Worm (Caenorhabditis elegans): ENCODE results near the gene H14E04.2.
A peak's percentile ranks its signal among the peaks of the same experiment; 100 is the strongest.

Gene H14E04.2

ce11 chrIII:2331033-2331625, 44.9 kb upstream of the H14E04.2 start, which contains the start of the genes Y54F10BM.13 and ppm-1.D (continued):
- TF ChIP-seq lin-54 (GFP tag; optimal IDR thresholded peaks at IDR 0.05) = peak; percentile 76
- TF ChIP-seq somi-1 (GFP tag; optimal IDR thresholded peaks at IDR 0.05) = no peak
- TF ChIP-seq F22D6.2 (tag; optimal IDR thresholded peaks at IDR 0.05) = no peak
- no peak for TF ChIP-seq C06A6.2 (GFP tag; conservative IDR thresholded peaks at IDR 0.05)
- no peak for TF ChIP-seq Y53F4B.3 (GFP tag; IDR thresholded peaks at IDR 0.05)
- TF ChIP-seq madf-3 (GFP tag; IDR thresholded peaks at IDR 0.05) = no peak
- no peak for TF ChIP-seq ZK185.1 (tag; optimal IDR thresholded peaks at IDR 0.05; ENCODE audit: poor library complexity, severe bottlenecking)
- TF ChIP-seq F10E7.11 (tag; optimal IDR thresholded peaks at IDR 0.05) = no peak
- no peak for TF ChIP-seq bed-2 (GFP tag; IDR thresholded peaks at IDR 0.05)
- no peak for TF ChIP-seq ztf-25 (GFP tag; IDR thresholded peaks at IDR 0.05)
- TF ChIP-seq cebp-1 (GFP tag; IDR thresholded peaks at IDR 0.05) = no peak
- no peak for TF ChIP-seq cebp-1 (tag; optimal IDR thresholded peaks at IDR 0.05)
- TF ChIP-seq pha-4 (tag; optimal IDR thresholded peaks at IDR 0.05) = no peak
- TF ChIP-seq mes-4 (tag; optimal IDR thresholded peaks at IDR 0.05) = no peak
- TF ChIP-seq D2030.7 (GFP tag; IDR thresholded peaks at IDR 0.05) = peak; percentile 55; the same call in 1 of the 2 replicates
- TF ChIP-seq mel-28 (tag; optimal IDR thresholded peaks at IDR 0.05; ENCODE audit: borderline replicate concordance) = no peak
- no peak for TF ChIP-seq nfya-1 (tag; optimal IDR thresholded peaks at IDR 0.05; ENCODE audit: borderline replicate concordance, insufficient read depth)
- no peak for TF ChIP-seq tbx-9 (tag; optimal IDR thresholded peaks at IDR 0.05; ENCODE audit: borderline replicate concordance)
- TF ChIP-seq efl-1 (GFP tag; optimal IDR thresholded peaks at IDR 0.05) = peak; percentile 85
- TF ChIP-seq B0336.3 (GFP tag; IDR thresholded peaks at IDR 0.05) = no peak
- no peak for TF ChIP-seq dpff-1 (tag; optimal IDR thresholded peaks at IDR 0.05)
- no peak for TF ChIP-seq akir-1 (GFP tag; optimal IDR thresholded peaks at IDR 0.05)
- no peak for TF ChIP-seq C17E4.6 (GFP tag; IDR thresholded peaks at IDR 0.05)
- TF ChIP-seq lsy-27 (tag; optimal IDR thresholded peaks at IDR 0.05; ENCODE audit: borderline replicate concordance, insufficient read depth) = no peak
- no peak for TF ChIP-seq nhr-120 (GFP tag; IDR thresholded peaks at IDR 0.05)
- no peak for TF ChIP-seq xnd-1 (tag; optimal IDR thresholded peaks at IDR 0.05)
- no peak for TF ChIP-seq rpc-1 (optimal IDR thresholded peaks at IDR 0.05)
- TF ChIP-seq rpc-1 (tag; optimal IDR thresholded peaks at IDR 0.05) = no peak
- no peak for TF ChIP-seq lag-1 (GFP tag; IDR thresholded peaks at IDR 0.05)
- peak in 1 of 3 experiments; percentile 48 for TF ChIP-seq lin-35 (GFP tag; optimal IDR thresholded peaks at IDR 0.05)
- TF ChIP-seq ztf-26 (tag; optimal IDR thresholded peaks at IDR 0.05) = no peak

DNA sequence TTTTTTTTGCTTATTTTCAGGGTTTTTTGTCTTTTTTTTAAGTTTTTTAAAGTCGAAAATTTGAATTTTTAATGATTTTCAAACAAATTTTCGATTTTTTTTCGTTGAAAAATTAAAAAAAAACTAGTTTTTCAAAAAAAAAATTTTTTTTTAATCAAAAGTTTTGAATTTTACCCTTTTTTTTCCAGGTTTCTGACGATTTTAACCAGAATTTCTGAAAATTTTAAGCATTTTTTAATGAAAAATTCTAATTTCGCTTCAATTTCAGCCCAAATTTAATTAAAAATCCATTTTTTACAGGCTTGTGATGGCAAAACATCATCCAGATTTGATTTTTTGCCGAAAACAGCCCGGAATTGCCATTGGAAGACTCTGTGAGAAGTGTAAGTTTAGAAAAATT, 32.7 kb upstream of the H14E04.2 start, which contains the start of gene phf-5:
Gene phf-5 (plus strand): TSS at position 301 of the 400 bp plus-strand sequence.
- no peak for TF ChIP-seq lsl-1 (GFP tag; optimal IDR thresholded peaks at IDR 0.05)

DNA sequence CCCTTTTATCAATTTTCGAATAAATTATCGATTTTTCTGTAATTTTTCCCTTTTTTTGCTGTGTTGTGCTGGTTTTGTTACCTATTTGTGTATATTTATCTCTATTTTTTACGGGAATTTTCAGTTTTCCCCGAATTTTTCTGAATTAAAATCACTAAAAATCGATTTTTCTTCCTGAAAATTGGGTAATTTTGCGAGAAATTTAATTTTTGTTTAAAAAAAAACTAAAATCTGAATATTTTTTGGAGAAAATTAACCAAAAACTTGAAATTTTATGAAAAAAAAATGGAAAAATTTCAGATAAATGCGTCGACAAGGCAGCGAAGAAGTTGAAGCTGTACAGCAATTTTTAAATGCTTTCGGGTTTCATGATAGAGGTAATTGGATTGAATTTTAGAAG, 28.7 kb upstream of the H14E04.2 start, which contains the start of gene gip-1:
Gene gip-1 (plus strand): TSS at position 301 of the 400 bp plus-strand sequence.
- TF ChIP-seq hrde-1 (tag; optimal IDR thresholded peaks at IDR 0.05; ENCODE audit: borderline replicate concordance) (no peak), Y53F4B.3 (GFP tag; IDR thresholded peaks at IDR 0.05) (no peak), rpc-1 (optimal IDR thresholded peaks at IDR 0.05) (no peak), rpc-1 (tag; optimal IDR thresholded peaks at IDR 0.05) (no peak), him-1 (tag; optimal IDR thresholded peaks at IDR 0.05) (no peak), K12H6.12 (tag; optimal IDR thresholded peaks at IDR 0.05) (no peak), aptf-3 (GFP tag; IDR thresholded peaks at IDR 0.05) (no peak), tlf-1 (GFP tag; optimal IDR thresholded peaks at IDR 0.05) (no peak), F57A8.1 (GFP tag; optimal IDR thresholded peaks at IDR 0.05) (no peak), dpff-1 (tag; optimal IDR thresholded peaks at IDR 0.05) (no peak), nhr-27 (tag; optimal IDR thresholded peaks at IDR 0.05) (no peak), ztf-28 (GFP tag; IDR thresholded peaks at IDR 0.05) (no peak), F22D6.2 (tag; optimal IDR thresholded peaks at IDR 0.05) (no peak), nhr-90 (tag; optimal IDR thresholded peaks at IDR 0.05) (no peak), ets-4 (GFP tag; optimal IDR thresholded peaks at IDR 0.05) (no peak), lsy-27 (tag; optimal IDR thresholded peaks at IDR 0.05; ENCODE audit: borderline replicate concordance, insufficient read depth) (no peak)
